Worm (Caenorhabditis elegans) whole organism, midembryonic: Measurements from ENCODE around the gene srx-60.

Experiments used
- T22C8.4 ChIP-seq: fragments of 200-800 bp; sonication (Bioruptor generic); IDR thresholded peaks from 2 replicates; pipeline ENCODE4 v1.3.6; 2022; ENCODE audit warnings: missing genetic modification characterization, missing compliant biosample characterization
- cog-1 ChIP-seq: sonication (generic microtip); optimal IDR thresholded peaks from 2 replicates; lab custom pipeline; 2016; ENCODE audit warnings: missing genetic modification characterization, missing compliant biosample characterization
- flt-1 ChIP-seq: fragments of 200-800 bp; sonication (Bioruptor generic); IDR thresholded peaks from 2 replicates; pipeline ENCODE4 v1.3.6; 2022; ENCODE audit warnings: missing genetic modification characterization, missing compliant biosample characterization
- med-1 ChIP-seq: sonication (generic microtip); optimal IDR thresholded peaks from 2 replicates; lab custom pipeline; 2017; ENCODE audit warnings: missing genetic modification characterization, mild to moderate bottlenecking, missing compliant biosample characterization, antibody characterized with exemption, missing genetic modification reagents; ENCODE audit not compliant: insufficient read depth
- ztf-23 ChIP-seq: fragments of 200-800 bp; sonication (Bioruptor generic); IDR thresholded peaks from 2 replicates; pipeline ENCODE4 v1.3.6; 2022; ENCODE audit warnings: missing genetic modification reagents, missing genetic modification characterization, missing compliant biosample characterization

ce11 chrV:7414909-7415308 lies 14.2 kb downstream of the srx-60 start, which contains the start of gene F18E3.12:
- no peak for TF ChIP-seq ztf-23 (GFP tag; lab: Robert Waterston, UW)
- no peak for TF ChIP-seq T22C8.4
- no peak for TF ChIP-seq cog-1 (tag; lab: Kevin White, UChicago)
- no peak for TF ChIP-seq flt-1 (GFP tag; lab: Robert Waterston, UW)
- TF ChIP-seq med-1 = no peak
